Worm (Caenorhabditis elegans): ENCODE measurements around the gene F39G3.2.

F39G3.2 gene

DNA sequence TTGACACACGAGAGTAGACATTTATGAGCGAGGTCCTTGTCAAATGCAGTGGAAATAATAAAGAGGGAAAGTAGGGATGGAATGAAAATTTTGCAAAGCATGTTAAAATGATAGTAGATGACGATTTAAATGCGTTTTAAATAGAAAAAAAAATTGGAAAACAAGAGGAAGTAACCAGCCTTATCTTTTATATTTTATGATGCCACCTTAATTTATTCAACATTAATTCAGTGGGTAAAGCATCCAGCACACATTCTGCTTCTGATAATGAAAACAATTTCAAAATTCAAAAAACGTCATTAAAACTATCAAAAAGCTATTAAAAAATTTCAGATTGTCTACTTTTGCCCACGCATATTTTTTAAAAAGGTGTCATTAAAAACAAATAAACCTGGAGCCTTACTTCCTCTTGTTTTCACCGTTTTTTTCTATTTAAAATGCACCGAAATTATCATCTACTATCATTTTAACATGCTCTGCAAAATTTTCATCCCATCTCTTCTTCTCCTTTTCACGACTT is 47.8 kb downstream of the F39G3.2 start, which contains the start of the genes Y60C6A.2 and Y60C6A.3:
Y60C6A.2 (minus strand) TSS at position 101 of the 520 bp plus-strand sequence.
Y60C6A.3 (plus strand) TSS at position 470 of the 520 bp plus-strand sequence.
- TF ChIP-seq unc-39 (tag; optimal IDR thresholded peaks at IDR 0.05) = no peak
- TF ChIP-seq lin-13 (tag; optimal IDR thresholded peaks at IDR 0.05) = no peak
- no peak for TF ChIP-seq mep-1 (tag; optimal IDR thresholded peaks at IDR 0.05)
- no peak for TF ChIP-seq nhr-2 (tag; optimal IDR thresholded peaks at IDR 0.05)
- TF ChIP-seq hlh-1 (tag; optimal IDR thresholded peaks at IDR 0.05) = no peak
- TF ChIP-seq zip-8 (tag; optimal IDR thresholded peaks at IDR 0.05) = no peak
- TF ChIP-seq cnd-1 (tag; optimal IDR thresholded peaks at IDR 0.05) = no peak
- TF ChIP-seq elt-3 (tag; optimal IDR thresholded peaks at IDR 0.05) = no peak
- no peak for TF ChIP-seq snpc-4 (tag; optimal IDR thresholded peaks at IDR 0.05)
- no peak for TF ChIP-seq nhr-237 (tag; optimal IDR thresholded peaks at IDR 0.05)
- no peak for TF ChIP-seq mab-5 (tag; optimal IDR thresholded peaks at IDR 0.05)

DNA sequence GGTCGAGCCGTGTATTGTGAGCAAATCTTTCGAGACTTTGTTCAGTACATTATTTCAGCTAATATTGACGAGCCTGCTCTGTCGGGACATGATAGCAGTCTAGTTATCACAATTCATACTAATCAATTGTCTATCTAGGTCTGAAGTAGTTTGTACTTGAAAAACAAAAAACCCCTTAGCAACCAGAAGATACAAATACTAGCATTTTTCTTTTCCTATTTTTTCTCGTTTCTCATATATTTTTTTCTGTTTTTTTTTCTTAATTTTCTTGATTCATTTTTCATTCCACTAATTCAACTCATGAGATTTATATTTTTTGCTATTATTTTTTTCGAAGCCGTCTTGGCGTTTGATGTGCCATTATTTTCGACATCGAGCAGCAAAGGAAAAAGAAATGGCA is 49.5 kb downstream of the F39G3.2 start, which contains the start of gene R02F11.9:
R02F11.9 (plus strand) TSS at position 301 of the 400 bp plus-strand sequence.
- TF ChIP-seq blmp-1 (tag; optimal IDR thresholded peaks at IDR 0.05) (no peak), unc-120 (tag; optimal IDR thresholded peaks at IDR 0.05; ENCODE audit: poor library complexity, severe bottlenecking) (no peak), ztf-11 (tag; optimal IDR thresholded peaks at IDR 0.05) (no peak), flh-1 (GFP tag; optimal IDR thresholded peaks at IDR 0.05) (no peak), M03D4.4 (tag; optimal IDR thresholded peaks at IDR 0.05) (no peak), bed-3 (GFP tag; optimal IDR thresholded peaks at IDR 0.05) (no peak), nhr-28 (tag; optimal IDR thresholded peaks at IDR 0.05) (no peak), ham-2 (GFP tag; optimal IDR thresholded peaks at IDR 0.05) (no peak)

DNA sequence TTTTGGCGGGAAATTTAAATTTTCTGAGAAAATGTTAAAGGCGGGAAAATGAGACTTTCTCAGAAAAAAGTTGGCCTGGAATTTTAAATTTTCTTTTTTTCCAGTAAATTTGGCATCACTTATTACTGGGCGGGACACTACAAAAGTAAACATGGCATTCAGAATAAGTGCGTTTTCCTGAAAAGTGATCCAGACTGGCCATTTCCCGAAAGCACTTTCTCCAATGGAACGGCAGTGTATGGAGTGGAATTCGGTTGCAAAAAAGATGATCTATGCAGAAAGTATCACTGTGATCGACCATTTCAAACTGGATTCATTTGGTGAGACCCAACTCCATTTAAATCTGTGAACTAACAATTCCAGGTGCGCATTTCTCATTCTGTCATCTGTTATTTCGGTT is 50.2 kb downstream of the F39G3.2 start:
- TF ChIP-seq zip-8 (tag; optimal IDR thresholded peaks at IDR 0.05) = no peak
- no peak for TF ChIP-seq mls-2 (tag; optimal IDR thresholded peaks at IDR 0.05)
- TF ChIP-seq unc-39 (tag; optimal IDR thresholded peaks at IDR 0.05) = no peak
- TF ChIP-seq ztf-11 (tag; optimal IDR thresholded peaks at IDR 0.05) = no peak
- no peak for TF ChIP-seq sptf-1 (tag; optimal IDR thresholded peaks at IDR 0.05)
- TF ChIP-seq elt-1 (tag; optimal IDR thresholded peaks at IDR 0.05; ENCODE audit: borderline replicate concordance, insufficient read depth) = no peak
- TF ChIP-seq mab-5 (tag; optimal IDR thresholded peaks at IDR 0.05) = no peak
- TF ChIP-seq ham-2 (GFP tag; optimal IDR thresholded peaks at IDR 0.05) = no peak
- no peak for TF ChIP-seq sem-2 (GFP tag; optimal IDR thresholded peaks at IDR 0.05)
- no peak for TF ChIP-seq M03D4.4 (tag; optimal IDR thresholded peaks at IDR 0.05)
- no peak for TF ChIP-seq drap-1 (GFP tag; optimal IDR thresholded peaks at IDR 0.05)
- no peak for TF ChIP-seq nhr-12 (tag; optimal IDR thresholded peaks at IDR 0.05)
- TF ChIP-seq nhr-2 (tag; optimal IDR thresholded peaks at IDR 0.05) = no peak
- TF ChIP-seq lin-32 (GFP tag; optimal IDR thresholded peaks at IDR 0.05) = no peak
- TF ChIP-seq lsy-2 (tag; optimal IDR thresholded peaks at IDR 0.05) = no peak

DNA sequence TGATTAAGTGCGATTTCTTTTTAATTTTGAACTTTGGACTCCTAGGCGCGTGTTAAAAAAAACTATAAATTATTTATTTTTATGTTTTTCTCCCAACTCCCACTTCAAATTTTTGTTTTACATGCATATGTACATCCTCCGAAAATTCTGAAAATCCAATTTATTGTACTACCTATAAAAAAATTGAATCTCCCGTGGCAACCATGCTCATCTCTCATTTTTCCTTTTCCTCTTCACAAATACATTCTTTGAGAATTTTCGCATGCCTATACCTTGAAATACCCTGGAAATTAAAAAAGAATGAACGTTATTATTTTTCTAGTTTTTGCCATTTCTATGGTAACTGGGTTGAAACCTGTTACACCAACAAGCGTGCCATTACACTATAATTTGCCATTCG is 51.2 kb downstream of the F39G3.2 start, which contains the start of gene R02F11.10:
R02F11.10 (plus strand) TSS at position 301 of the 400 bp plus-strand sequence.
- TF ChIP-seq mls-2 (tag; optimal IDR thresholded peaks at IDR 0.05) (no peak), ham-2 (GFP tag; optimal IDR thresholded peaks at IDR 0.05) (no peak), ceh-39 (tag; optimal IDR thresholded peaks at IDR 0.05) (no peak), nhr-76 (tag; optimal IDR thresholded peaks at IDR 0.05) (no peak), sptf-1 (tag; optimal IDR thresholded peaks at IDR 0.05) (no peak), mep-1 (tag; optimal IDR thresholded peaks at IDR 0.05) (no peak), nhr-237 (tag; optimal IDR thresholded peaks at IDR 0.05) (no peak), lin-13 (tag; optimal IDR thresholded peaks at IDR 0.05) (no peak), sem-2 (GFP tag; optimal IDR thresholded peaks at IDR 0.05) (no peak), bed-3 (GFP tag; optimal IDR thresholded peaks at IDR 0.05) (no peak), unc-62 (GFP tag; optimal IDR thresholded peaks at IDR 0.05) (no peak), drap-1 (GFP tag; optimal IDR thresholded peaks at IDR 0.05) (no peak), zip-8 (tag; optimal IDR thresholded peaks at IDR 0.05) (no peak), lin-32 (GFP tag; optimal IDR thresholded peaks at IDR 0.05) (no peak), ceh-83 (GFP tag; optimal IDR thresholded peaks at IDR 0.05) (no peak), unc-39 (tag; optimal IDR thresholded peaks at IDR 0.05) (no peak), cnd-1 (tag; optimal IDR thresholded peaks at IDR 0.05) (no peak)

DNA sequence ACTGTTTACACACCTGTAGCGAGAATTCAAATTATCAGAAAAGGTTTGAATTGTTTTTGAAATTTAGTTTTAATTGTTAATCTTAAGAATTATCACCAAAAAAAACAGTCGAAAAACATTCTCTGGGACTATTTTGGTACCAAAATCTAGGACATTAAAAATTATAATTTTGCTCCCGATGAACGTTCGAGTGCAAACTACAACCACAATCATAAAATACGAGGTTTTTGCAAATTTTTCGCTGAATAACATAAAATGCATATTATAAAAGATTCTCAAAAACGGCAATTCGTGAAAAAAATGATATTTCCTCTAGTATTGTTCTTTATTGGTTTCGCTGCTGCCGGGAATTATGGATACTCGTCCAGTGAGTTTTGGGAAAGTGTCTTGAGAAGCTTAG is 52.7 kb downstream of the F39G3.2 start, which contains the start of gene R02F11.12:
R02F11.12 (plus strand) TSS at position 301 of the 400 bp plus-strand sequence.
- no peak for TF ChIP-seq zip-8 (tag; optimal IDR thresholded peaks at IDR 0.05)
- no peak for TF ChIP-seq pha-4 (tag; optimal IDR thresholded peaks at IDR 0.05)
- no peak for TF ChIP-seq nhr-12 (tag; optimal IDR thresholded peaks at IDR 0.05)
